Fruit fly (Drosophila melanogaster): ENCODE results near the gene spn-D.

Gene spn-D

DNA sequence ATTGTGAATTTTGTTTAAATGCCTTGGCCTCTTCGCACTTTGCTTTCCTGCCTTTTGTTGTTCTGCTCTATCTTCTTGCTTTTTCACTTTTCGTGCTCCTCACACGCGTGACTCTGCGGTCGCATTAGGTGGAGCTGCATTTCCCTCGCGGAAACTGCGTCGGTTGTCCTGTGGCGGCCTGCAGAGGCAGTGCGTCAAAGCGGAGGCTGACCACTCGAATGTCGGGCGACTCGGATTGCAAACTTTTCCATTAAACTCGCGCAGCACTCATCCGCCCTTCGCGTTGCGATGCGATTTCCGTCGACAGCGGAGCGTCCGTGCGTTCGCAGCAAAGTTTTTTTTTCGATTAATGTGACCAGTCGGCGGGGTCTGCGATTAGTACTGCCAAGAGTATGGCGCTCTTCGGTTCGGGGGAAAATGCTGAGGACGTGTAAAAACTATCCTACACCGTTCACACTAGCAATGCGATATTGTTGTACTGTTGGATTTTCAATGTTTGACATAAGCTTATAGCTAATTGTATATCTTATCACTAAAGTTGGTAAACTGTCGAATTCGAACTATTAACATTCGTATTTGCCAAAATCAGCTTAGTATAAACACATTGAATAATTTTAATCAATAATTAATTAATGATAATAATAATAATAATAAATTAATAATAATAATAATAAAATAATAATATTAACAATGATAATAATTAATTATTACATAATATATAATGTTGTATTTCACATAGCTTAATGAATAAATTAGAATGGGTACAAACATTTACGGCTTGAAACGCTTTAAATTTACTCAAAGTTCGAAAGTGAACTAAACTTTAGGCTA lies 14.6 kb upstream of the spn-D start, which contains the start of gene CG6051 (continued):
- TF ChIP-seq so (GFP tag; IDR thresholded peaks at IDR 0.05), result no peak
- no peak for TF ChIP-seq HLH3B (GFP tag; IDR thresholded peaks at IDR 0.05)
- TF ChIP-seq CG2199 (GFP tag; IDR thresholded peaks at IDR 0.05), result no peak
- peak; percentile 41 to 43 for TF ChIP-seq dpn (GFP tag; optimal IDR thresholded peaks at IDR 0.05)
- TF ChIP-seq CG3838 (GFP tag; optimal IDR thresholded peaks at IDR 0.05), result no peak
- TF ChIP-seq CG4707 (GFP tag; optimal IDR thresholded peaks at IDR 0.05), result peak; percentile 23
- TF ChIP-seq CG31441 (GFP tag; IDR thresholded peaks at IDR 0.05), result no peak
- peak; percentile 40 for TF ChIP-seq fd64A (GFP tag; optimal IDR thresholded peaks at IDR 0.05)
- no peak for TF ChIP-seq CG7963 (GFP tag; IDR thresholded peaks at IDR 0.05; ENCODE audit: partially characterized antibody)
- TF ChIP-seq p53 (GFP tag; optimal IDR thresholded peaks at IDR 0.05), result no peak
- TF ChIP-seq luna (GFP tag; optimal IDR thresholded peaks at IDR 0.05), result no peak
- TF ChIP-seq CG10565 (GFP tag; optimal IDR thresholded peaks at IDR 0.05), result no peak
- TF ChIP-seq sob (GFP tag; IDR thresholded peaks at IDR 0.05), result no peak
- TF ChIP-seq dmrt11E (tag; optimal IDR thresholded peaks at IDR 0.05), result peak; percentile 51
- TF ChIP-seq unpg (GFP tag; optimal IDR thresholded peaks at IDR 0.05), result peak; percentile 51
- TF ChIP-seq CG13287 (GFP tag; IDR thresholded peaks at IDR 0.05; ENCODE audit: partially characterized antibody), result no peak
- TF ChIP-seq zf30C (GFP tag; optimal IDR thresholded peaks at IDR 0.05), result no peak
- peak; percentile 22 for TF ChIP-seq exex (tag; optimal IDR thresholded peaks at IDR 0.05)
- peak; percentile 96 for TF ChIP-seq Ets65A (GFP tag)
- TF ChIP-seq CG4360 (GFP tag; IDR thresholded peaks at IDR 0.05), result no peak
- peak; percentile 35 for TF ChIP-seq CG2202 (tag; optimal IDR thresholded peaks at IDR 0.05)
- peak; percentile 71 for TF ChIP-seq CG15269 (tag; optimal IDR thresholded peaks at IDR 0.05)
- TF ChIP-seq Sry-β (GFP tag; optimal IDR thresholded peaks at IDR 0.05), result peak; percentile 47
- TF ChIP-seq B-H1 (GFP tag; IDR thresholded peaks at IDR 0.05), result no peak
- peak; percentile 66 for TF ChIP-seq NfI (GFP tag; optimal IDR thresholded peaks at IDR 0.05)
- TF ChIP-seq CG17829 (tag; optimal IDR thresholded peaks at IDR 0.05), result peak; percentile 61
- TF ChIP-seq Opbp (GFP tag; IDR thresholded peaks at IDR 0.05; ENCODE audit: partially characterized antibody), result no peak
- no peak for TF ChIP-seq trh (GFP tag; optimal IDR thresholded peaks at IDR 0.05)
- no peak for TF ChIP-seq org-1 (GFP tag; optimal IDR thresholded peaks at IDR 0.05)
- peak; percentile 71 for TF ChIP-seq CG34376 (GFP tag; optimal IDR thresholded peaks at IDR 0.05)
- TF ChIP-seq CG6175 (GFP tag; IDR thresholded peaks at IDR 0.05), result no peak
- peak; percentile 5 for TF ChIP-seq scrt (GFP tag; optimal IDR thresholded peaks at IDR 0.05)
- TF ChIP-seq grau (tag; optimal IDR thresholded peaks at IDR 0.05), result peak; percentile 69
- TF ChIP-seq CG8359 (GFP tag; optimal IDR thresholded peaks at IDR 0.05; ENCODE audit: borderline replicate concordance), result peak; percentile 12
- TF ChIP-seq Neu2 (GFP tag; optimal IDR thresholded peaks at IDR 0.05; ENCODE audit: borderline replicate concordance), result peak; percentile 19
- no peak for TF ChIP-seq otp (GFP tag; IDR thresholded peaks at IDR 0.05)
- TF ChIP-seq sima (GFP tag; optimal IDR thresholded peaks at IDR 0.05), result no peak
- TF ChIP-seq Rfx (GFP tag; IDR thresholded peaks at IDR 0.05), result no peak
- TF ChIP-seq tap (tag; optimal IDR thresholded peaks at IDR 0.05), result peak; percentile 44
- TF ChIP-seq ERR (GFP tag; optimal IDR thresholded peaks at IDR 0.05), result no peak
- TF ChIP-seq cg (GFP tag; optimal IDR thresholded peaks at IDR 0.05), result peak; percentile 57
- TF ChIP-seq CG17568 (GFP tag; optimal IDR thresholded peaks at IDR 0.05), result no peak
- TF ChIP-seq MBD-R2 (GFP tag; IDR thresholded peaks at IDR 0.05), result no peak
- TF ChIP-seq Kr (GFP tag; optimal IDR thresholded peaks at IDR 0.05), result no peak
- TF ChIP-seq zfh2 (GFP tag; optimal IDR thresholded peaks at IDR 0.05), result peak; percentile 36
- TF ChIP-seq Sry-δ (GFP tag; optimal IDR thresholded peaks at IDR 0.05), result peak; percentile 23
- TF ChIP-seq bcd (GFP tag; optimal IDR thresholded peaks at IDR 0.05), result peak; percentile 61
- no peak for TF ChIP-seq Drgx (GFP tag; IDR thresholded peaks at IDR 0.05)
- TF ChIP-seq usp (GFP tag; optimal IDR thresholded peaks at IDR 0.05), result no peak
- peak; percentile 7 for TF ChIP-seq CG17385 (GFP tag; optimal IDR thresholded peaks at IDR 0.05)

Data from whole organism, embryonic.